Fruit fly (Drosophila melanogaster) whole organism, embryonic: ENCODE results near the gene CG6959.

Experiments
- Aef1 ChIP-seq: fragments of 200-800 bp; sonication (Bioruptor generic); IDR thresholded peaks from 3 replicates; pipeline ENCODE4 v1.3.6; 2022; ENCODE audit warnings: missing biosample characterization, missing genetic modification characterization
- Atf3 ChIP-seq: fragments of 200-800 bp; sonication (Bioruptor generic); optimal IDR thresholded peaks from 3 replicates; lab custom pipeline; 2016; ENCODE audit warnings: missing biosample characterization, missing genetic modification characterization
- B-H1 ChIP-seq: fragments of 200-800 bp; sonication (Bioruptor generic); IDR thresholded peaks from 3 replicates; pipeline ENCODE4 v1.3.6; 2022; ENCODE audit warnings: missing biosample characterization, missing genetic modification characterization
- Bgb ChIP-seq: fragments of 200-800 bp; sonication (Bioruptor generic); IDR thresholded peaks from 2 replicates; pipeline ENCODE4 v1.3.6; 2022; ENCODE audit warnings: missing biosample characterization, missing genetic modification characterization; ENCODE audit not compliant: partially characterized antibody
- CG10321 ChIP-seq: fragments of 200-800 bp; sonication (Bioruptor generic); IDR thresholded peaks from 2 replicates; pipeline ENCODE4 v1.3.6; 2022; ENCODE audit warnings: missing biosample characterization, missing genetic modification characterization
- CG10959 ChIP-seq: fragments of 200-800 bp; sonication (Bioruptor generic); IDR thresholded peaks from 2 replicates; pipeline ENCODE4 v1.3.6; 2022; ENCODE audit warnings: missing biosample characterization, missing genetic modification characterization
- CG11085 ChIP-seq: fragments of 200-800 bp; sonication (Bioruptor generic); IDR thresholded peaks from 2 replicates; pipeline ENCODE4 v1.3.6; 2022; ENCODE audit warnings: missing biosample characterization, missing genetic modification characterization
- CG11504 ChIP-seq: fragments of 200-800 bp; sonication (Bioruptor generic); optimal IDR thresholded peaks from 3 replicates; lab custom pipeline; 2019; ENCODE audit warnings: missing biosample characterization, mild to moderate bottlenecking, missing genetic modification characterization, moderate library complexity
- CG13296 ChIP-seq: fragments of 200-800 bp; sonication (Bioruptor generic); optimal IDR thresholded peaks from 3 replicates; lab custom pipeline; 2018; ENCODE audit warnings: missing biosample characterization, mild to moderate bottlenecking, missing genetic modification characterization
- CG13775 ChIP-seq: fragments of 200-800 bp; sonication (Bioruptor generic); optimal IDR thresholded peaks from 3 replicates; lab custom pipeline; 2017; ENCODE audit warnings: missing biosample characterization, mild to moderate bottlenecking, missing genetic modification characterization
- CG14050 ChIP-seq: fragments of 200-800 bp; sonication (Bioruptor generic); IDR thresholded peaks from 3 replicates; pipeline ENCODE4 v1.3.6; 2022; ENCODE audit warnings: missing biosample characterization, missing genetic modification characterization
- CG14710 ChIP-seq: fragments of 200-800 bp; sonication (Bioruptor generic); optimal IDR thresholded peaks from 3 replicates; lab custom pipeline; 2019; ENCODE audit warnings: missing biosample characterization, mild to moderate bottlenecking, missing genetic modification characterization, moderate library complexity
- CG17802 ChIP-seq: fragments of 200-800 bp; sonication (Bioruptor generic); optimal IDR thresholded peaks from 2 replicates; lab custom pipeline; 2018; ENCODE audit warnings: missing biosample characterization, mild to moderate bottlenecking, missing genetic modification characterization, moderate library complexity
- CG17912 ChIP-seq: fragments of 200-800 bp; sonication (Bioruptor generic); optimal IDR thresholded peaks from 2 replicates; lab custom pipeline; 2018; ENCODE audit warnings: missing biosample characterization, mild to moderate bottlenecking, missing genetic modification characterization
- CG32772 ChIP-seq: fragments of 200-800 bp; sonication (Bioruptor generic); IDR thresholded peaks from 2 replicates; pipeline ENCODE4 v1.3.6; 2022; ENCODE audit warnings: missing biosample characterization, missing genetic modification characterization
- CG3838 ChIP-seq: fragments of 200-800 bp; sonication (Bioruptor generic); optimal IDR thresholded peaks from 3 replicates; lab custom pipeline; 2016; ENCODE audit warnings: missing biosample characterization, missing genetic modification characterization
- CG4360 ChIP-seq: fragments of 200-800 bp; sonication (Bioruptor generic); IDR thresholded peaks from 2 replicates; pipeline ENCODE4 v1.3.6; 2022; ENCODE audit warnings: missing biosample characterization, missing genetic modification characterization
- CG4730 ChIP-seq: fragments of 200-800 bp; sonication (Bioruptor generic); IDR thresholded peaks from 2 replicates; pipeline ENCODE4 v1.3.6; 2022; ENCODE audit warnings: missing biosample characterization, missing genetic modification characterization
- CG5953 ChIP-seq: fragments of 200-800 bp; sonication (Bioruptor generic); IDR thresholded peaks from 2 replicates; pipeline ENCODE4 v1.3.6; 2022; ENCODE audit warnings: missing biosample characterization, missing genetic modification characterization
- CG6654 ChIP-seq: fragments of 200-800 bp; sonication (Bioruptor generic); optimal IDR thresholded peaks from 2 replicates; lab custom pipeline; 2017; ENCODE audit warnings: missing biosample characterization, mild to moderate bottlenecking, missing genetic modification characterization
- CG6689 ChIP-seq: fragments of 200-800 bp; sonication (Bioruptor generic); IDR thresholded peaks from 2 replicates; pipeline ENCODE4 v1.3.6; 2022; ENCODE audit warnings: missing biosample characterization, missing genetic modification characterization
- CG6854 ChIP-seq: fragments of 200-800 bp; sonication (Bioruptor generic); optimal IDR thresholded peaks from 3 replicates; lab custom pipeline; 2017; ENCODE audit warnings: missing biosample characterization, mild to moderate bottlenecking, missing genetic modification characterization
- CG9437 ChIP-seq: fragments of 200-800 bp; sonication (Bioruptor generic); optimal IDR thresholded peaks from 2 replicates; lab custom pipeline; 2018; ENCODE audit warnings: missing biosample characterization, mild to moderate bottlenecking, missing genetic modification characterization
- CG9727 ChIP-seq: fragments of 200-800 bp; sonication (Bioruptor generic); optimal IDR thresholded peaks from 3 replicates; lab custom pipeline; 2017; ENCODE audit warnings: missing biosample characterization, mild to moderate bottlenecking, missing genetic modification characterization
- CG9932 ChIP-seq: fragments of 200-800 bp; sonication (Bioruptor generic); IDR thresholded peaks from 2 replicates; pipeline ENCODE4 v1.3.6; 2022; ENCODE audit warnings: missing biosample characterization, missing genetic modification characterization
- D19A ChIP-seq: fragments of 200-800 bp; optimal IDR thresholded peaks from 3 replicates; lab custom pipeline; 2019; ENCODE audit warnings: missing biosample characterization, mild to moderate bottlenecking, missing genetic modification characterization, moderate library complexity
- H2.0 ChIP-seq: fragments of 200-800 bp; sonication (Bioruptor generic); IDR thresholded peaks from 2 replicates; pipeline ENCODE4 v1.3.6; 2022; ENCODE audit warnings: missing biosample characterization, missing genetic modification characterization
- Lim3 ChIP-seq: fragments of 200-800 bp; sonication (Bioruptor generic); IDR thresholded peaks from 2 replicates; pipeline ENCODE4 v1.3.6; 2022; ENCODE audit warnings: missing biosample characterization, missing genetic modification characterization
- Lpt ChIP-seq: fragments of >200 bp; optimal IDR thresholded peaks from 2 replicates; lab custom pipeline; 2018; ENCODE audit warnings: missing biosample characterization, missing genetic modification characterization
- Mad ChIP-seq: fragments of 200-800 bp; sonication (Bioruptor generic); optimal IDR thresholded peaks from 2 replicates; lab custom pipeline; 2016; ENCODE audit warnings: missing biosample characterization, missing genetic modification characterization
- Meics ChIP-seq: fragments of 200-800 bp; sonication (Bioruptor generic); optimal IDR thresholded peaks from 2 replicates; lab custom pipeline; 2017; ENCODE audit warnings: missing biosample characterization, mild to moderate bottlenecking, missing genetic modification characterization
- Nf-YB ChIP-seq: fragments of 200-800 bp; sonication (Bioruptor generic); optimal IDR thresholded peaks from 3 replicates; lab custom pipeline; 2019; ENCODE audit warnings: missing biosample characterization, mild to moderate bottlenecking, missing genetic modification characterization, moderate library complexity
- Vsx1 ChIP-seq: fragments of 200-800 bp; sonication (Bioruptor generic); optimal IDR thresholded peaks from 2 replicates; lab custom pipeline; 2017; ENCODE audit warnings: missing biosample characterization, mild to moderate bottlenecking, missing genetic modification characterization, missing genetic modification reagents
- YL-1 ChIP-seq: fragments of 200-800 bp; sonication (Bioruptor generic); optimal IDR thresholded peaks from 3 replicates; lab custom pipeline; 2017; ENCODE audit warnings: missing biosample characterization, mild to moderate bottlenecking, missing genetic modification characterization
- ase ChIP-seq: fragments of 200-800 bp; sonication (Bioruptor generic); IDR thresholded peaks from 3 replicates; pipeline ENCODE4 v1.3.6; 2022; ENCODE audit warnings: missing biosample characterization, missing genetic modification characterization
- bigmax ChIP-seq: fragments of 200-800 bp; sonication (Bioruptor generic); optimal IDR thresholded peaks from 2 replicates; lab custom pipeline; 2018; ENCODE audit warnings: missing biosample characterization, mild to moderate bottlenecking, missing genetic modification characterization
- caup ChIP-seq: fragments of 200-800 bp; sonication (Bioruptor generic); optimal IDR thresholded peaks from 3 replicates; lab custom pipeline; 2017; ENCODE audit warnings: missing biosample characterization, mild to moderate bottlenecking, missing genetic modification characterization, moderate library complexity; ENCODE audit not compliant: severe bottlenecking
- chif ChIP-seq, 2 experiments: fragments of 200-800 bp; sonication (Bioruptor generic); optimal IDR thresholded peaks; 3 replicates each; lab custom pipeline; 2016; ENCODE audit warnings: missing biosample characterization in 2 of 2, missing genetic modification characterization in 2 of 2
- dimm ChIP-seq: fragments of 200-800 bp; sonication (Bioruptor generic); IDR thresholded peaks from 2 replicates; pipeline ENCODE4 v1.3.6; 2022; ENCODE audit warnings: missing biosample characterization, missing genetic modification characterization
- dysf ChIP-seq: fragments of 200-800 bp; sonication (Bioruptor generic); IDR thresholded peaks from 3 replicates; pipeline ENCODE4 v1.3.6; 2022; ENCODE audit warnings: missing biosample characterization, missing genetic modification characterization
- eyg ChIP-seq: fragments of 200-800 bp; sonication (Bioruptor generic); optimal IDR thresholded peaks from 3 replicates; lab custom pipeline; 2016; ENCODE audit warnings: missing biosample characterization, missing genetic modification characterization
- fd102C ChIP-seq: fragments of 200-800 bp; sonication (Bioruptor generic); optimal IDR thresholded peaks from 2 replicates; lab custom pipeline; 2018; ENCODE audit warnings: missing biosample characterization, mild to moderate bottlenecking, missing genetic modification characterization, moderate library complexity
- fd96Cb ChIP-seq: fragments of 200-800 bp; sonication (Bioruptor generic); optimal IDR thresholded peaks from 2 replicates; lab custom pipeline; 2018; ENCODE audit warnings: missing biosample characterization, mild to moderate bottlenecking, missing genetic modification characterization, moderate library complexity
- hbn ChIP-seq: fragments of 200-800 bp; sonication (Bioruptor generic); IDR thresholded peaks from 2 replicates; pipeline ENCODE4 v1.3.6; 2022; ENCODE audit warnings: missing biosample characterization, missing genetic modification characterization; ENCODE audit not compliant: partially characterized antibody
- ind ChIP-seq: fragments of 200-800 bp; sonication (Bioruptor generic); optimal IDR thresholded peaks from 3 replicates; lab custom pipeline; 2016; ENCODE audit warnings: missing biosample characterization, missing genetic modification characterization
- lilli ChIP-seq: fragments of 200-800 bp; sonication (Bioruptor generic); optimal IDR thresholded peaks from 3 replicates; lab custom pipeline; 2016; ENCODE audit warnings: missing biosample characterization, missing genetic modification characterization
- phol ChIP-seq: fragments of 200-800 bp; sonication (Bioruptor generic); optimal IDR thresholded peaks from 3 replicates; lab custom pipeline; 2018; ENCODE audit warnings: missing biosample characterization, mild to moderate bottlenecking, missing genetic modification characterization, moderate library complexity
- prd ChIP-seq, 3 experiments: fragments of >200 bp in 2 of 3; fragments of 200-800 bp in 1 of 3; sonication (Bioruptor generic) in 1 of 3; optimal IDR thresholded peaks in 2 of 3; IDR thresholded peaks in 1 of 3; 2 replicates in 2 of 3; 3 replicates in 1 of 3; pipeline versions ENCODE4 v1.3.6 to Lab custom; 2017 to 2022; ENCODE audit warnings: missing biosample characterization in 1 of 3, missing genetic modification characterization in 1 of 3
- sob ChIP-seq: fragments of 200-800 bp; sonication (Bioruptor generic); IDR thresholded peaks from 2 replicates; pipeline ENCODE4 v1.3.6; 2022; ENCODE audit warnings: missing biosample characterization, missing genetic modification characterization
- tgo ChIP-seq: fragments of 200-800 bp; sonication (Bioruptor generic); IDR thresholded peaks from 3 replicates; pipeline ENCODE4 v1.3.6; 2022; ENCODE audit warnings: missing biosample characterization, missing genetic modification characterization
- zfh1 ChIP-seq: fragments of 200-800 bp; sonication (Bioruptor generic); IDR thresholded peaks from 3 replicates; pipeline ENCODE4 v1.3.6; 2022; ENCODE audit warnings: missing biosample characterization, missing genetic modification characterization

Gene CG6959

dm6 chr3R:11869675-11870074 is 415 bp upstream of the CG6959 start (continued):
- TF ChIP-seq Atf3 (GFP tag; lab: Kevin White, UChicago) (no peak), CG14050 (no peak), CG14710 (peak; percentile 32), CG10959 (GFP tag; lab: Robert Waterston, UW) (no peak), tgo (peak; percentile 46; the same call in 2 of the 3 replicates), CG11504 (peak; percentile 59), dysf (peak; percentile 65), CG32772 (GFP tag; lab: Robert Waterston, UW) (0 out of 2 replicates have a peak, but pooled peaks have one; percentile 28), lilli (GFP tag; lab: Kevin White, UChicago) (no peak), CG9932 (GFP tag; lab: Robert Waterston, UW) (no peak), CG6854 (GFP tag; lab: Kevin White, UChicago) (no peak), Nf-YB (GFP tag; lab: Kevin White, UChicago) (no peak), Vsx1 (peak; percentile 8), chif (GFP tag; optimal IDR thresholded peaks at IDR 0.05; lab: Kevin White, UChicago) (no peak), CG17802 (no peak), caup (GFP tag; lab: Kevin White, UChicago) (no peak), CG11085 (0 out of 2 replicates have a peak, but pooled peaks have one; percentile 40), Meics (GFP tag; lab: Kevin White, UChicago) (peak; percentile 34), B-H1 (peak; percentile 29; the same call in 1 of the 3 replicates), CG13775 (GFP tag; lab: Kevin White, UChicago) (no peak), Bgb (GFP tag; lab: Robert Waterston, UW) (no peak), CG13296 (GFP tag; lab: Kevin White, UChicago) (no peak), Lpt (GFP tag; lab: Kevin White, UChicago) (no peak), hbn (GFP tag; lab: Robert Waterston, UW) (no peak), eyg (GFP tag; lab: Kevin White, UChicago) (no peak), D19A (tag; lab: Kevin White, UChicago) (peak; percentile 49), zfh1 (peak; percentile 62; the same call in 2 of the 3 replicates), Lim3 (GFP tag; lab: Robert Waterston, UW) (no peak), bigmax (GFP tag; lab: Kevin White, UChicago) (no peak), CG10321 (GFP tag; lab: Robert Waterston, UW) (no peak), CG9437 (GFP tag; lab: Kevin White, UChicago) (no peak), ind (peak; percentile 34), CG3838 (no peak), fd102C (GFP tag; lab: Kevin White, UChicago) (no peak), CG4360 (GFP tag; lab: Robert Waterston, UW) (no peak), CG17912 (GFP tag; lab: Kevin White, UChicago) (no peak), YL-1 (GFP tag; lab: Kevin White, UChicago) (no peak), Aef1 (peak; percentile 50; the same call in 1 of the 3 replicates), CG6654 (GFP tag; lab: Kevin White, UChicago) (peak; percentile 51), prd (optimal IDR thresholded peaks at IDR 0.05; lab: Kevin White, UChicago) (no peak), prd (GFP tag; IDR thresholded peaks at IDR 0.05; lab: Robert Waterston, UW) (peak; percentile 68), CG4730 (no peak), CG9727 (peak; percentile 21), phol (tag; lab: Kevin White, UChicago) (peak; percentile 65), dimm (GFP tag; lab: Robert Waterston, UW) (no peak), H2.0 (GFP tag; lab: Robert Waterston, UW) (no peak), sob (GFP tag; lab: Robert Waterston, UW) (peak; percentile 48), fd96Cb (tag; lab: Kevin White, UChicago) (peak; percentile 37), Mad (GFP tag; lab: Kevin White, UChicago) (no peak), CG5953 (no peak; the same call in 1 of the 2 replicates), ase (GFP tag; lab: Robert Waterston, UW) (peak; percentile 54; the same call in 2 of the 3 replicates), CG6689 (GFP tag; lab: Robert Waterston, UW) (no peak)
